Fruit fly (Drosophila melanogaster): Measurements from ENCODE around the gene BI-1.

The BI-1 gene

DNA sequence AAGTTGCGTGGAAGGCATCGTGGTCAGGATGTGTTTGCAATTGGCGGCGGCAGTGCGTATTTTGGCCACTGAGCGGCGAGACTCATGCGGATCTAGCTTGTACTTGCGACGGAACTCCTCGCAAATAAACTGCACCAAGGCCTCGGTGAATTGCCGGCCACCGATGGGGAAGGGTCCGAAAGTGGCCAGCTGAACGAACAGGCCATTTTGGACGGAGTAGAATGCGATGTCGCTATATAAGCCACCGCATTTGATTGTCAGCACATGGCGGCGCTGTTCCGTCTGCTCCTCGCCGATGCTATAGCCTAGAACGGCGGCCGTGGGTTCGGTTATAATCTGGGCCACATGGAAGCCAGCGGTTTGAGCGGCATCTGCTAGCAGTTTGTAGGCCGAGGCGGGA is 36.4 kb upstream of the BI-1 start:
- no peak for TF ChIP-seq sage (GFP tag; optimal IDR thresholded peaks at IDR 0.05)
- TF ChIP-seq Vsx2 (GFP tag; optimal IDR thresholded peaks at IDR 0.05; ENCODE audit: partially characterized antibody) = no peak
- TF ChIP-seq sv (GFP tag; optimal IDR thresholded peaks at IDR 0.05) = no peak
- no peak for TF ChIP-seq CG9705 (GFP tag; optimal IDR thresholded peaks at IDR 0.05)

DNA sequence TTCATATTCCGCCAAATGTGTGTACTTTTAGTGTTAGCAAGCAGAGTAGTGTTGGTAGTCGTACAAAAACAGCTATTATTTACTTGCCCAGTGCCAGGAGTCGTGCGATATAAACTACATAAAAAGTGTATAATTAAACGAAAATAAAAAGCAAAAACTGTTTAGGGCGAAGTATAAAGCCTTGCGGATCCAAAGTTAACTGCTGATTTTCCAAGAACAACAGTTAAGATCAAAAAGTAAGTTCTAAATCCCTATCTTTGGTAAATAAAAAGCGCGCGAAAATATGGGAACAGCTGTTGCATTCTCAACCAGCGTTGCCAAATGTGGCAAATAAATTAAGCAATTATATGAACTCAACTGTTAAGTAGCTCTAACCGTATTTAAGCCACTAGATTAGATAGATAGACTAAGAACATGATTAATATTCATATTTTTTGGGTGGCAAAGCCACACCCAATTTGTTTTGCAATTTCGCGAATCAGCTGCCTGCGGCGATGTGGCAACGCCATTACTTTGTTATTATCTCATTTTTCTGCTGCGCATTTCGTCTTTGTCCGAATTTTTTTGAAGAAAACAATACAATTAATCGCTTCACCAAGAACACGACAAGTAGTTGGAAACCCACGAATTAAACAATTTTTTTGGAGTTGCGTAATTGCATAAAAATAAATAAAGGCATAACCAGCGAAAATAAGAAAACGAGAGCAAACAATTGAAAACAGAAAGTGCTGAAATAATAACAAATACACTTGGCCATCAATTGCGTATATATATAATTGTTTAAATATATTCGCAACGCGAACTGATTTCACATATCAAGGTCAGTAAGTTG is 31.7 kb upstream of the BI-1 start, which contains the start of the genes Prim1 and CG7083:
TSS of gene Prim1 (plus strand) at position 51 of the 832 bp plus-strand sequence.
TSS of gene CG7083 (plus strand) at position 522 of the 832 bp plus-strand sequence.
- no peak for TF ChIP-seq Rel (GFP tag; optimal IDR thresholded peaks at IDR 0.05)
- TF ChIP-seq Rel (tag; optimal IDR thresholded peaks at IDR 0.05) = peak; percentile 96
- peak; percentile 34 for TF ChIP-seq Jra (GFP tag; optimal IDR thresholded peaks at IDR 0.05)
- peak; percentile 21 for TF ChIP-seq Hr83 (GFP tag; optimal IDR thresholded peaks at IDR 0.05; ENCODE audit: poor library complexity, severe bottlenecking)
- TF ChIP-seq rgr (GFP tag; optimal IDR thresholded peaks at IDR 0.05) = peak; percentile 72
- peak; percentile 38 for TF ChIP-seq GATAd (GFP tag; optimal IDR thresholded peaks at IDR 0.05)
- TF ChIP-seq dsf (GFP tag; optimal IDR thresholded peaks at IDR 0.05; ENCODE audit: borderline replicate concordance) = peak; percentile 60
- TF ChIP-seq dl (GFP tag; optimal IDR thresholded peaks at IDR 0.05; ENCODE audit: insufficient read depth in 1 of 2, partially characterized antibody in 2 of 2) = no peak
- peak; percentile 61 for TF ChIP-seq OdsH (GFP tag; optimal IDR thresholded peaks at IDR 0.05)
- TF ChIP-seq Vsx2 (GFP tag; optimal IDR thresholded peaks at IDR 0.05; ENCODE audit: partially characterized antibody) = no peak
- peak; percentile 42 for TF ChIP-seq sv (GFP tag; optimal IDR thresholded peaks at IDR 0.05)
- TF ChIP-seq sage (GFP tag; optimal IDR thresholded peaks at IDR 0.05) = peak; percentile 34
- no peak for TF ChIP-seq Hr78 (GFP tag; optimal IDR thresholded peaks at IDR 0.05)
- TF ChIP-seq CrebA (GFP tag; optimal IDR thresholded peaks at IDR 0.05; ENCODE audit: borderline replicate concordance) = no peak
- peak; percentile 71 for TF ChIP-seq br (GFP tag; optimal IDR thresholded peaks at IDR 0.05)
- TF ChIP-seq foxo (GFP tag; optimal IDR thresholded peaks at IDR 0.05) = peak in 1 of 2 experiments; percentile 66
- TF ChIP-seq psq (GFP tag; optimal IDR thresholded peaks at IDR 0.05) = peak; percentile 49
- TF ChIP-seq fru (GFP tag; optimal IDR thresholded peaks at IDR 0.05) = peak; percentile 83
- TF ChIP-seq Hnf4 (GFP tag; optimal IDR thresholded peaks at IDR 0.05) = peak; percentile 67
- TF ChIP-seq Myc (optimal IDR thresholded peaks at IDR 0.05) = peak; percentile 21
- peak; percentile 47 for TF ChIP-seq woc (GFP tag; optimal IDR thresholded peaks at IDR 0.05)
- TF ChIP-seq brk (GFP tag; optimal IDR thresholded peaks at IDR 0.05) = no peak
- TF ChIP-seq ey (GFP tag; optimal IDR thresholded peaks at IDR 0.05) = peak; percentile 65
- TF ChIP-seq h (GFP tag; optimal IDR thresholded peaks at IDR 0.05) = peak; percentile 75
- no peak for TF ChIP-seq N (GFP tag; optimal IDR thresholded peaks at IDR 0.05)
- TF ChIP-seq tai (GFP tag; optimal IDR thresholded peaks at IDR 0.05) = no peak
- peak; percentile 67 for TF ChIP-seq HLH106 (tag; optimal IDR thresholded peaks at IDR 0.05)
- TF ChIP-seq CG9705 (GFP tag; optimal IDR thresholded peaks at IDR 0.05) = peak; percentile 55
- peak; percentile 43 for TF ChIP-seq Sp1 (GFP tag; optimal IDR thresholded peaks at IDR 0.05)
- no peak for TF ChIP-seq Dfd (GFP tag; optimal IDR thresholded peaks at IDR 0.05)

DNA sequence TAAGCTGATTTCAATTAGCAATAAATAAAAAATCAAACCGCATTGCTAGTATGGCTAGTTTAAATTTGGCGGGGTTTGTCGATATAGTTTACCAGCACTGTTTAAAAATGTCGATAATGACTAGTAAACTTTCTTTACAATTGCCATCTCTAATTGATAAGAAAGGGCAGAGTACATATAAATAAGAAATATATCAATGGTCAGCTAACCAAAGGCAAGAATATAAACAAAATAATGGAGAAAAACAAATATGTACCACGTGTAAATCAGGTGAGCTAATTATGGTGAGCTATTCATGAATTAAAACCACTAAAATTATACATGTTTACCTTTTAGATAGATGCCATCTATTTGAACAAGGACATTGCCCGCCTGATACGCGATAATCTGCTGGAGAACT is 30.2 kb upstream of the BI-1 start, which contains the start of gene Pex2:
TSS of gene Pex2 (plus strand) at position 131 of the 400 bp plus-strand sequence.
- TF ChIP-seq HLH106 (tag; optimal IDR thresholded peaks at IDR 0.05) (peak; percentile 9), CG9705 (GFP tag; optimal IDR thresholded peaks at IDR 0.05) (no peak), fru (GFP tag; optimal IDR thresholded peaks at IDR 0.05) (peak; percentile 34), Sp1 (GFP tag; optimal IDR thresholded peaks at IDR 0.05) (no peak), dl (GFP tag; optimal IDR thresholded peaks at IDR 0.05; ENCODE audit: insufficient read depth in 1 of 2, partially characterized antibody in 2 of 2) (no peak), CrebA (GFP tag; optimal IDR thresholded peaks at IDR 0.05; ENCODE audit: borderline replicate concordance) (no peak), sage (GFP tag; optimal IDR thresholded peaks at IDR 0.05) (peak; percentile 33), rgr (GFP tag; optimal IDR thresholded peaks at IDR 0.05) (no peak), Hr78 (GFP tag; optimal IDR thresholded peaks at IDR 0.05) (no peak), Jra (GFP tag; optimal IDR thresholded peaks at IDR 0.05) (peak; percentile 9), Hnf4 (GFP tag; optimal IDR thresholded peaks at IDR 0.05) (peak; percentile 75), Hr83 (GFP tag; optimal IDR thresholded peaks at IDR 0.05; ENCODE audit: poor library complexity, severe bottlenecking) (no peak), Mio (GFP tag; optimal IDR thresholded peaks at IDR 0.05) (no peak), OdsH (GFP tag; optimal IDR thresholded peaks at IDR 0.05) (peak; percentile 21), GATAd (GFP tag; optimal IDR thresholded peaks at IDR 0.05) (peak; percentile 30), foxo (GFP tag; optimal IDR thresholded peaks at IDR 0.05) (no peak), brk (GFP tag; optimal IDR thresholded peaks at IDR 0.05) (peak; percentile 60), psq (GFP tag; optimal IDR thresholded peaks at IDR 0.05) (peak; percentile 22), sv (GFP tag; optimal IDR thresholded peaks at IDR 0.05) (no peak), usp (GFP tag; optimal IDR thresholded peaks at IDR 0.05) (no peak)

Measured in whole organism, wandering third instar larva.